Worm (Caenorhabditis elegans) whole organism, L1 larva: Measurements from ENCODE around the gene T25B2.1.
A peak's percentile ranks its signal among the peaks of the same experiment; 100 is the strongest.

ENCODE experiments used
- C04F5.9 ChIP-seq: sonication (generic microtip); optimal IDR thresholded peaks from 2 replicates; lab custom pipeline; 2016; ENCODE audit warnings: missing genetic modification characterization, missing compliant biosample characterization
- C34B4.2 ChIP-seq: sonication (generic microtip); optimal IDR thresholded peaks from 2 replicates; lab custom pipeline; 2017; ENCODE audit warnings: mild to moderate bottlenecking, missing genetic modification characterization, missing compliant biosample characterization
- ceh-8 ChIP-seq: fragments of 200-800 bp; sonication (Bioruptor generic); optimal IDR thresholded peaks from 2 replicates; lab custom pipeline; 2018; ENCODE audit warnings: mild to moderate bottlenecking, missing genetic modification characterization, moderate library complexity, missing compliant biosample characterization
- ceh-82 ChIP-seq, 3 experiments: fragments of 150-350 bp in 1 of 3; sonication (generic microtip) in 2 of 3; optimal IDR thresholded peaks; 2 replicates each; lab custom pipeline; 2014 to 2017; ENCODE audit warnings: missing biosample characterization in 3 of 3, missing genetic modification characterization in 3 of 3
- ceh-88 ChIP-seq: fragments of 200-800 bp; sonication (Bioruptor generic); IDR thresholded peaks from 2 replicates; pipeline ENCODE4 v1.3.6; 2022; ENCODE audit warnings: missing genetic modification characterization, missing compliant biosample characterization
- ceh-90 ChIP-seq: sonication (generic microtip); optimal IDR thresholded peaks from 2 replicates; lab custom pipeline; 2016; ENCODE audit warnings: missing genetic modification characterization, missing compliant biosample characterization
- dsc-1 ChIP-seq: sonication (generic microtip); optimal IDR thresholded peaks from 2 replicates; lab custom pipeline; 2016; ENCODE audit warnings: mild to moderate bottlenecking, missing genetic modification characterization, missing compliant biosample characterization
- efl-1 ChIP-seq, 4 experiments: fragments of 150-350 bp; optimal IDR thresholded peaks in 3 of 4; peaks in 1 of 4; 1 replicate in 1 of 4; 2 replicates in 3 of 4; lab custom pipeline; 2014; ENCODE audit warnings: missing biosample characterization in 2 of 4, missing genetic modification characterization in 2 of 4, missing genetic modification reagents in 2 of 4
- efl-3 ChIP-seq: fragments of 200-800 bp; sonication (Bioruptor generic); optimal IDR thresholded peaks from 2 replicates; lab custom pipeline; 2018; ENCODE audit warnings: mild to moderate bottlenecking, missing genetic modification characterization, missing compliant biosample characterization
- elt-3 ChIP-seq, 6 experiments: fragments of 150-350 bp in 1 of 6; sonication (generic microtip); optimal IDR thresholded peaks; 2 replicates each; lab custom pipeline; 2017 to 2018; ENCODE audit warnings: missing biosample characterization in 6 of 6, missing genetic modification characterization in 6 of 6, inconsistent platforms in 1 of 6
- ets-5 ChIP-seq: fragments of 200-800 bp; sonication (Bioruptor generic); IDR thresholded peaks from 2 replicates; pipeline ENCODE4 v1.3.6; 2022; ENCODE audit warnings: missing genetic modification characterization, missing compliant biosample characterization
- fkh-10 ChIP-seq: sonication (generic microtip); optimal IDR thresholded peaks from 2 replicates; lab custom pipeline; 2017; ENCODE audit warnings: missing biosample characterization, missing genetic modification reagents, missing genetic modification characterization
- fkh-8 ChIP-seq: sonication (generic microtip); optimal IDR thresholded peaks from 2 replicates; lab custom pipeline; 2016; ENCODE audit warnings: mild to moderate bottlenecking, missing genetic modification characterization, missing compliant biosample characterization
- irx-1 ChIP-seq: sonication (generic microtip); optimal IDR thresholded peaks from 2 replicates; lab custom pipeline; 2016; ENCODE audit warnings: missing genetic modification characterization, missing compliant biosample characterization
- lin-13 ChIP-seq: fragments of 150-350 bp; optimal IDR thresholded peaks from 2 replicates; lab custom pipeline; 2014; ENCODE audit warnings: missing biosample characterization, missing genetic modification reagents, missing genetic modification characterization
- lin-14 ChIP-seq: fragments of 200-800 bp; sonication (Bioruptor generic); optimal IDR thresholded peaks from 2 replicates; lab custom pipeline; 2018; ENCODE audit warnings: mild to moderate bottlenecking, missing genetic modification characterization, moderate library complexity, missing compliant biosample characterization
- lin-15B ChIP-seq: fragments of 150-350 bp; sonication (generic microtip); optimal IDR thresholded peaks from 3 replicates; lab custom pipeline; 2014; ENCODE audit warnings: missing biosample characterization, missing genetic modification characterization
- lin-35 ChIP-seq, 2 experiments: fragments of 150-350 bp; optimal IDR thresholded peaks; 2 replicates each; lab custom pipeline; 2014; ENCODE audit warnings: missing biosample characterization in 2 of 2, missing genetic modification characterization in 2 of 2, missing genetic modification reagents in 2 of 2
- lin-39 ChIP-seq: fragments of 150-350 bp; optimal IDR thresholded peaks from 2 replicates; lab custom pipeline; 2014; ENCODE audit warnings: missing biosample characterization, missing genetic modification reagents, missing genetic modification characterization
- lsy-2 ChIP-seq, 2 experiments: fragments of 150-350 bp; optimal IDR thresholded peaks; 2 replicates each; lab custom pipeline; 2014; ENCODE audit warnings: missing biosample characterization in 2 of 2, missing genetic modification characterization in 2 of 2
- nhr-20 ChIP-seq: sonication (generic microtip); optimal IDR thresholded peaks from 2 replicates; lab custom pipeline; 2016; ENCODE audit warnings: mild to moderate bottlenecking, missing genetic modification characterization, missing compliant biosample characterization
- nhr-237 ChIP-seq: fragments of 150-350 bp; optimal IDR thresholded peaks from 2 replicates; lab custom pipeline; 2014; ENCODE audit warnings: missing biosample characterization, missing genetic modification characterization
- nhr-47 ChIP-seq: sonication (generic microtip); optimal IDR thresholded peaks from 2 replicates; lab custom pipeline; 2016; ENCODE audit warnings: mild to moderate bottlenecking, missing genetic modification characterization, moderate library complexity, missing compliant biosample characterization
- nhr-71 ChIP-seq: sonication (generic microtip); optimal IDR thresholded peaks from 2 replicates; lab custom pipeline; 2016; ENCODE audit warnings: mild to moderate bottlenecking, missing genetic modification characterization, moderate library complexity, missing compliant biosample characterization
- nhr-77 ChIP-seq: fragments of 150-350 bp; optimal IDR thresholded peaks from 2 replicates; lab custom pipeline; 2014; ENCODE audit warnings: missing biosample characterization, missing genetic modification characterization
- nhr-85 ChIP-seq: sonication (generic microtip); peaks from one replicate; lab custom pipeline; 2016; ENCODE audit warnings: missing genetic modification characterization, inconsistent platforms, missing compliant biosample characterization
- rnt-1 ChIP-seq: sonication (generic microtip); optimal IDR thresholded peaks from 2 replicates; lab custom pipeline; 2016; ENCODE audit warnings: mild to moderate bottlenecking, missing genetic modification characterization, moderate library complexity, missing compliant biosample characterization
- snpc-4 ChIP-seq: fragments of 150-350 bp; optimal IDR thresholded peaks from 2 replicates; lab custom pipeline; 2014; ENCODE audit warnings: missing biosample characterization, missing genetic modification characterization
- snu-23 ChIP-seq: sonication (generic microtip); optimal IDR thresholded peaks from 2 replicates; lab custom pipeline; 2016; ENCODE audit warnings: missing genetic modification characterization, missing compliant biosample characterization
- sptf-1 ChIP-seq: fragments of 150-350 bp; optimal IDR thresholded peaks from 2 replicates; lab custom pipeline; 2014; ENCODE audit warnings: missing biosample characterization, missing genetic modification characterization
- swsn-7 ChIP-seq: sonication (generic microtip); optimal IDR thresholded peaks from 2 replicates; lab custom pipeline; 2016; ENCODE audit warnings: missing genetic modification characterization, missing compliant biosample characterization
- tbx-2 ChIP-seq: sonication (generic microtip); optimal IDR thresholded peaks from 2 replicates; lab custom pipeline; 2016; ENCODE audit warnings: missing genetic modification characterization, missing compliant biosample characterization
- unc-130 ChIP-seq: fragments of 150-350 bp; optimal IDR thresholded peaks from 2 replicates; lab custom pipeline; 2017; ENCODE audit warnings: missing biosample characterization, missing genetic modification characterization, inconsistent platforms
- unc-30 ChIP-seq: sonication (generic microtip); optimal IDR thresholded peaks from 2 replicates; lab custom pipeline; 2017; ENCODE audit warnings: missing biosample characterization, missing genetic modification characterization
- unc-98 ChIP-seq: fragments of 200-800 bp; sonication (Bioruptor generic); IDR thresholded peaks from 2 replicates; pipeline ENCODE4 v1.3.6; 2022; ENCODE audit warnings: missing genetic modification characterization, missing compliant biosample characterization
- vab-15 ChIP-seq: sonication (generic microtip); optimal IDR thresholded peaks from 2 replicates; lab custom pipeline; 2017; ENCODE audit warnings: missing genotype, mild to moderate bottlenecking, missing genetic modification characterization, missing compliant biosample characterization
- xbp-1 ChIP-seq: sonication (generic microtip); optimal IDR thresholded peaks from 2 replicates; lab custom pipeline; 2016; ENCODE audit warnings: missing genetic modification characterization, missing compliant biosample characterization
- ztf-4 ChIP-seq: fragments of 150-350 bp; optimal IDR thresholded peaks from 2 replicates; lab custom pipeline; 2014; ENCODE audit warnings: missing biosample characterization, missing genetic modification characterization

The T25B2.1 gene

DNA sequence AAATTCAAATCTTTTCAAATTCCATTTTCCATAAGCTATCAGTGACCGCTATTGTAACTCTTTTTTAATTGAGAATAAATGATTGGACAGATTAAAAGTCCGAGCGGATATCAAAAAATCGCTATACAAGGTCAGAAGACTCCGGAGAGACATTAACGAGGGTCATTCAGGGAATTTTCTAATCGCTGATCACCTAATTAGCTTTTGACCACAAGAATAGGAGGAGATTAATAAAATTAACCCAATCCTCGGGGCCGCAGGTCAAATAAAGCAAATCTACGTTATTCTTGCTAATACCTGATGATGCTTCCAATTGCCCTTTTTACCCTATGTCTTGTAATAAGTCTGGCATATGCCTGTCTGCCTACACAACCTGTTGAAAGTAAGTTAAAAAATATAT lies at the start of gene T25B2.1:
TSS of gene T25B2.1 (plus strand) at position 301 of the 400 bp plus-strand sequence.
- TF ChIP-seq efl-1 (optimal IDR thresholded peaks at IDR 0.05; lab: Kevin White, UChicago), result no peak
- no peak for TF ChIP-seq efl-1 (GFP tag; optimal IDR thresholded peaks at IDR 0.05 in 1 of 2; lab: Kevin White, UChicago)
- TF ChIP-seq ets-5 (GFP tag; lab: Robert Waterston, UW), result no peak
- TF ChIP-seq nhr-20 (tag; lab: Kevin White, UChicago), result no peak
- TF ChIP-seq C04F5.9, result no peak
- no peak for TF ChIP-seq lin-39 (tag; lab: Kevin White, UChicago)
- no peak for TF ChIP-seq irx-1 (tag; lab: Kevin White, UChicago)
- TF ChIP-seq unc-130 (tag; lab: Kevin White, UChicago), result no peak
- no peak for TF ChIP-seq sptf-1 (tag; lab: Kevin White, UChicago)
- TF ChIP-seq ceh-90 (tag; lab: Kevin White, UChicago), result no peak
- TF ChIP-seq snpc-4, result no peak
- no peak for TF ChIP-seq nhr-85 (tag; lab: Kevin White, UChicago)
- no peak for TF ChIP-seq C34B4.2
- no peak for TF ChIP-seq nhr-77 (tag; lab: Kevin White, UChicago)
- TF ChIP-seq unc-30 (tag; lab: Kevin White, UChicago), result no peak
- TF ChIP-seq ceh-88 (GFP tag; lab: Robert Waterston, UW), result no peak
- no peak for TF ChIP-seq lin-35 (GFP tag; optimal IDR thresholded peaks at IDR 0.05; lab: Kevin White, UChicago)
- TF ChIP-seq ceh-82 (tag; optimal IDR thresholded peaks at IDR 0.05; lab: Kevin White, UChicago), result no peak

- no peak for TF ChIP-seq vab-15 (tag; lab: Kevin White, UChicago)
- peak; percentile 15 for TF ChIP-seq nhr-47 (tag; lab: Kevin White, UChicago)
- peak; percentile 76 for TF ChIP-seq lin-14 (GFP tag; lab: Kevin White, UChicago)
- TF ChIP-seq lin-15B (tag; lab: Kevin White, UChicago), result no peak
- peak; percentile 12 for TF ChIP-seq fkh-8
- peak; percentile 26 for TF ChIP-seq snu-23 (GFP tag; lab: Kevin White, UChicago)
- peak; percentile 57 for TF ChIP-seq dsc-1 (tag; lab: Kevin White, UChicago)
- peak; percentile 32 for TF ChIP-seq fkh-10 (GFP tag; lab: Kevin White, UChicago)
- peak; percentile 39 for TF ChIP-seq nhr-71 (tag; lab: Kevin White, UChicago)
- no peak for TF ChIP-seq efl-3 (GFP tag; lab: Kevin White, UChicago)
- TF ChIP-seq ceh-8, result no peak
- TF ChIP-seq unc-30 (tag; lab: Kevin White, UChicago), result no peak
- TF ChIP-seq tbx-2 (tag; lab: Kevin White, UChicago), result peak; percentile 47
- TF ChIP-seq lsy-2 (tag; optimal IDR thresholded peaks at IDR 0.05; lab: Kevin White, UChicago), result peak in 1 of 2 experiments; percentile 30
- peak in 2 of 3 experiments; percentile 25 to 26 for TF ChIP-seq ceh-82 (tag; optimal IDR thresholded peaks at IDR 0.05; lab: Kevin White, UChicago)
- peak; percentile 10 for TF ChIP-seq nhr-20 (tag; lab: Kevin White, UChicago)
- TF ChIP-seq xbp-1, result peak; percentile 5
- peak; percentile 25 for TF ChIP-seq swsn-7
- no peak for TF ChIP-seq lin-13
- TF ChIP-seq nhr-237, result no peak
- no peak for TF ChIP-seq unc-98 (GFP tag; lab: Robert Waterston, UW)
- no peak for TF ChIP-seq ztf-4 (tag; lab: Kevin White, UChicago)
- TF ChIP-seq rnt-1 (tag; lab: Kevin White, UChicago), result peak; percentile 44
- TF ChIP-seq, all 84 proteins: peak for 14
Observed at ce11 chrX:6128225-6128686, 45.5 kb upstream of the T25B2.1 start, which contains the start of gene C15H9.9. TSS of gene C15H9.9 (minus strand) at chrX:6128275.

DNA sequence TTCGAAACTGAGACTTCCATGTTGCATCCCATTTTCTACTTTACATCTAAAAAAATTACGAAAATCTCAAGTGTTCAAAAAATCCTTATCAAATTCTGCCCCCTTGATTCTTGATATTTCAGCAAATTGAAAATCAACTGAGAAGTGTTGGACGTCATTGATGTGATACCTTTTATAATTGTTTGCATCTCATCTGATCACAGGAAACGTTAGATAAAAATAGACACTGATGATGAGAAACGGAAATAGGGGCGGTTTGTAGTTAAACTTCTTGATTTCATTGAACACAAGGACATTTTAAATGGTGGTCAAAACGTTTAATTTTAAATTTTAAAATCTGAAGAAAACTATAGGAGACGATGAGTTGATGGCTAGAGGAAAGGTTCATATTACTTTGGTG lies 45.0 kb upstream of the T25B2.1 start:
- TF ChIP-seq lin-35 (GFP tag; optimal IDR thresholded peaks at IDR 0.05; lab: Kevin White, UChicago) (no peak), nhr-85 (tag; lab: Kevin White, UChicago) (peak; percentile 59), elt-3 (tag; optimal IDR thresholded peaks at IDR 0.05; lab: Kevin White, UChicago) (peak in 2 of 6 experiments; percentile 7 to 52)
